Worm (Caenorhabditis elegans): Measurements from ENCODE around the gene C01G6.3.

The C01G6.3 gene

DNA sequence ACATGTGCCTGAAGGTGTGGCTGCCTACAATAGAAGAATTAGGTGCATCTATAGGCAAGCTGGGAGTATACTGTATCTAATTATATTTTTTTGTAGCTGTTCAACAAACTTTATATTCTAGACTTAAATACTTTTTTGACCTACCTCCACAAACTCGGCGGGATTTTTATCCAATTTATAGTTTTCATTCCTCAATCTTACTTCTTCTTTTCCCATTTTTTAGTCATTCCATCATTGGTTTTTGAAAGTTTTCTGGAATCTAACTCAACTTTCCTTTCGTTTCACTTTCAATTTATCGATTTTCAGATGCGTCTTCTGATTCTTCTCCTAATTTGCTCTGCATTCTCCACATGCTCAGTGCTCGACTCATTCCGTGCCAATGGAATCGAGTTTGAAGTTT, at the start of gene C01G6.3:
Gene C01G6.3, plus strand, starts transcription at position 301 of the 400 bp plus-strand sequence.
- TF ChIP-seq unc-62 (GFP tag; optimal IDR thresholded peaks at IDR 0.05) = no peak

DNA sequence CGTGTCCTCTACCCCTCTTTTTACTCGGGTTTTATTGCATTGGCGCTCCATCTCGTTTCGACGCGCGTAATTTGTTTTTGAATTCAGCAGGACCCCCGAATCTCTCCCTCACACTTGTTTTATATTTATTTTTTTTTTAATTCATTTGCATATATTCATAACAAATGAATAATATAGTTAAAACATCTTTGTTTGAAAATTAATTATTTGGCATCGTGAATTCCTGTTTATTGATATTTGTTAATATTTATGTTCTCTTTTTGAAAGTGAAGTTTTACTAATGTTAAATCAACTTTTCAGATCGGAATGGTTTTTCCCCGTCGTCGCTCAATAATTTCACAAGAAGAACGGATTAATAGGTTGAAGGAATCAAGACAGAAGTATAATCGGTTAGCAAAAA, 46.7 kb upstream of the C01G6.3 start, which contains the start of gene ZK1067.3:
Gene ZK1067.3, plus strand, starts transcription at position 301 of the 400 bp plus-strand sequence.
- no peak for TF ChIP-seq unc-62 (GFP tag; optimal IDR thresholded peaks at IDR 0.05)

DNA sequence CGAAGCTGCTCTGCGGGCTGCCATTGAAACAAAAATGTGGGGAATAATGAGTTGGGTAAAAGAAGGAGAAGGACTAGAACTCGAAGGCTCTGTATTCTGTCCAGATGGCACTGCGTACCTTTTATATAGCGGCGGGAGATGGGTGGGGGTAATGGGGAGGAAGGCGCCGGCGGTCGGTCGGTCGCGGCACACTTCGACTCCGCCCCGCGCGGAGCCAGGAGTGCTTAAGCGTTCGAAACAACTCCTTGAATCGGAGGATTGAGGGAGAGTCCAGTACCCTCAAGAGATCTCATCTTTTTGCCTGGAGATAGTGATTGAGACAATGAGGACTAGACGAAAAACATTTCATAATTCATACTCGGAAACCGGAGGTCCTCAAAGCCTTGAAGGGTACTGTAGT, 42.6 kb upstream of the C01G6.3 start, which contains the start of gene abu-14:
Gene abu-14, minus strand, starts transcription at position 81 of the 400 bp plus-strand sequence.
- TF ChIP-seq unc-62 (GFP tag; optimal IDR thresholded peaks at IDR 0.05) = no peak

DNA sequence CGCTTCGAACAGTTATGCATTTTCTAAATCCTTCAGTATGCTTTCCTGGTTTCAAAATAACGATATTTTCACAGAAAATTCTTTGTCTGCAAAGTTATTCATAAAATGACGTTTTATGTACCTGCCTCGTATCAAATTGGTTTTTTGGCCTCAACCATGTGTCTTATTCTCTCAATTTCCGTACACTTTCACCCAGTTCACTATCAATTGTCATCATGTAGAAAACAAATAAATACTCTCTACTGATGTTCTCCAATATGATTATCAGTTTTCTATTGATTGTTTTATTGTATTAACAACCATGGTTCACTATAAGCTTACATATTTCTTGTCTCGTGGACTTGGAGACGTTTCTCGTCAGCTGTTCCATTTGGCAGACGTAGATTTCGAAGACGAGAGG, 38.4 kb upstream of the C01G6.3 start, which contains the start of gene gst-13:
Gene gst-13, plus strand, starts transcription at position 218 of the 400 bp plus-strand sequence.
- no peak for TF ChIP-seq unc-62 (GFP tag; optimal IDR thresholded peaks at IDR 0.05)

DNA sequence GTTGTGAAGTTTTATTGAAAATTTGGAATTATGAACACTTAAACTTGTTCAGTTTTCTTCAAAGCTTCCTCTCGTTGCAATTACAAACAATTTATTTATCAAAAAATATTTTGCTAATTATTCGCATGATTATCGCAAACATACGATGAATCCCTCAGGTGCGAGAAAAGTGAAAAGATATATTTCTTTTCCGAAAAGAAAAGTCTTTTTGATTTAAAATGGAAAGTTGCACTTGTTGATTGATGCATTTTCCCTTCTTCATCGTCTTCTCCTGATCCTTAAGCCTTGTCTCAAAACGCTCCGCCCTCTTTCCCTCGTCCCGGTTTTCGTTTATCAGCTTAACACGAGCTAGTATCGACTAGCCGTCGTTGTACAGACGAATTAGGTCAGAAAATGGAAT, 37.2 kb upstream of the C01G6.3 start:
- no peak for TF ChIP-seq unc-62 (GFP tag; optimal IDR thresholded peaks at IDR 0.05)

DNA sequence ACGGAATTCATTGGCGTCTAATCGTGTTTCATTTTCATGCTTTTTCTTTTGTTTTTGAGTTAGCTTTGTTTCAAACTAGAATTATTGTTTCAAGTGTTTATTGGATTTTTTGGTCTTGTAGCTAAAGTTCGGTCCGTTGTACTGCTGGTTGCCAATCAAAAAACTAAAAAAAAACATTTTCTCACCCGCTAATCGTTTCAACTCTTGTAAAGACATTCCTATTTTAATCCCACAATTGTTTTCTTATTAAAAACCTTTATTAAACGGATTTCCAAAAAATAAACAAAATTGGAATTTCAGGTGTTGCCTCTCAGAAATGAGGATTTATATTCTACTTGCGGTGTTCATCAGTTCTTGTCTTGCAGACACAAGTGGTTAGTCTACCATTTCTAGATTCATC, 36.8 kb upstream of the C01G6.3 start, which contains the start of gene T26C5.2:
Gene T26C5.2, plus strand, starts transcription at position 301 of the 400 bp plus-strand sequence.
- TF ChIP-seq unc-62 (GFP tag; optimal IDR thresholded peaks at IDR 0.05) = no peak

DNA sequence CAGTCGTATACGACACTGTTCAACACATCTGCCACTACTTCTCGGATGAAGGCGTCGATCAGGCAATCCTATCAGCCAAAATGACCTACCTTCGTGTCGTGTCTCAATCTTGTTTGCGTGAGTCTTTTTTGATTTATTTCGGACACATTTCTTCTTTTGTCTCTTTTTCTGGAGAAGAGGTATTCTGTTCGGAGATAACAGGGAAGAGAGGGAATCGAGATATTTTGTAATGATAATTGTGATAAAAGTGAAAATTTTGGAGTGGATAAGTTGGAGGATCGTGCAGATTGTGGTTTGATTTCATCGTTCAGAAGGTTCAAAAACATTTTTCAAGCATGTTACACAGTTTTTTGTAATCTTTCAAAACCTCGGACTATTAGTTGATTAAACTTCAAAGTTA, 35.9 kb upstream of the C01G6.3 start:
- no peak for TF ChIP-seq unc-62 (GFP tag; optimal IDR thresholded peaks at IDR 0.05)

DNA sequence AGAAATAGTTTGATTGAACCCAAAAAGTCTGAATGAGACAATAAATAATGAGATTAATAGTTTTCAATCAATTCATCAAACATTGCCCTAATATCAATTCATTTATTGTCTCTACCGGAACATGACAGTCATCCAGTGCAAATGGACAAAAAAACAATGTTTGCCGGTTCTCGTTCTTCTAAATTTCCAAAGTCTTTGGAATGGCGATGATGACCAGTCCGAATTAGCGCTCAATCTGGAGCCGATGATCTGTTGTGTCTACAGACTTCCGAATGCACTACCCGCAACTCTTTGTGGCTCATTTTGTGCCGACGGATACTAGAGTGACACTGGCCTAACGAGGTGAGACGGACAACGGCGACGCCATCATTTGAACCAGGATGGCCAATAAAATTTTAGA, 33.4 kb upstream of the C01G6.3 start, which contains the start of gene T26C5.3:
Gene T26C5.3, plus strand, starts transcription at position 301 of the 400 bp plus-strand sequence.
- no peak for TF ChIP-seq unc-62 (GFP tag; optimal IDR thresholded peaks at IDR 0.05)

DNA sequence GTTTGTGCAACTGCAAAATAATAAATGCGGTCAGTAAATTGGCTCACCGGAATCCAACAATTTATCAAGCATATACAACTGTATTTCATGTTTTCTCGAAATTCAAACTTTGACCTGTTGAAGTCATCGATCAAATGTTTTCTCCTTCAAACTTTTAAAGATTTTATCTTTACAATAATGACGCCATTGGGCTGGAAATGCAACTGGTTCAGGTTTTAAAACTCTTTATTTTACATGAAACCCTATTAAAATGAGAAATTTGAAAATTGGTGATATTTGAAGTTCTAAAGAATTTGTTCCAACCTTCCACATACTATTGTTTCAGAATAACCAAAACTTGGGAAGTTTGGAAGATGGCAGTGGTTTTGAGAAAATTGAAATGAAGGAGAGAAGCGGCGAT, 32.7 kb upstream of the C01G6.3 start:
- TF ChIP-seq unc-62 (GFP tag; optimal IDR thresholded peaks at IDR 0.05) = no peak

DNA sequence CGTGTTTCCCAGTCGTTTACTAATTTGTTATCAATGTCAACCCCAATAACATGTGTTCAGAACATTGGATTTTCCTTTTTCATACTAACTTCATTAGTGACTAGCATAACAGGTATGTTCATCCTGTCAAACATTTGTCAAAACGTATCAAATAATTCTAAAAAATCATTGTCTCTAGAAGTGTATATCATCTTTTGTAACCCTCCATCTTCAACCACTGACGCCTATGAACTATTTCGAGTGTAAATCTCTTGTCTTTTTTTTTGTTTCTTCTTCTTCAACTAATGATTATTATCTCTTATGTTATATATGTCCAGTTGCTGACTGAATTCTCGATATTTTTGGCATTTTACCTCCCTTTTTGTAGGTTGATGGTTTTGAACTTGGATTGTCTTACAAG, 32.0 kb upstream of the C01G6.3 start:
- TF ChIP-seq unc-62 (GFP tag; optimal IDR thresholded peaks at IDR 0.05) = no peak

DNA sequence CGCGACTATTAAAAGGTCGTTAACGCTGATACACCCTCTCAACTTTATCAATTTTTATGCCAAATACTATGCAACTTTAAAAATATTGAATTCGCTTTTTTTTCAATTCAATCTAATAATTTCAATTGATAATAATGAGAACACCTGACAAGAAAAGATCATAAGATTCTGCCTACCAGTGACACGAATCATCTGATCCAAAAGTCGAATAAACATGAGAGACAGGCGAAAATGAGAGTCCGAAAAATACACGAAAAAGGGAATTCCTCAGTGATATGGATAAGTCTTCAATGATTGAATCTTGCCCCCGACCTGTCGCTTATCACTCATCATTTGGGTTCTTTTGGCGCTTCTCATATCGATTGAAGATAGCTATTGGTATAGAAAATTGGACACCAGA, 28.1 kb upstream of the C01G6.3 start:
- TF ChIP-seq unc-62 (GFP tag; optimal IDR thresholded peaks at IDR 0.05) = no peak

DNA sequence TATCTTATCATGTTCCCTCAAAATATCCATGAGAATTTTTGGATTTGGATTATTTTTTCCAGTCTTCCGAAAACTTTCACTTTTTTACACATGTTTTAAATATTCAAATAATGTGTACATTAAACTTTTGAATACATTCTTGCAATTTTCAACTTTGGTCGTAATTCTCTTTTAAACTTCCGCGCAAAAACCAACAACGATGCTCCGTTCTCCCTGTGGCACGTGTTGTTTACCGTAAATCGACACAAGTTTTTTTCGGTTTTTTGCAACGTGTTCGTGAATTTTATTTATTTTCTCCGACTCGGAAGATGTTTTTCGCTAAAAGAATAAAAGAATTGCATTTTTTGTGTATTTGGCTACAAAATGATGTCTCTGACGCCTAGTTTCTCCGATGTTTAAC, 26.9 kb upstream of the C01G6.3 start:
- TF ChIP-seq unc-62 (GFP tag; optimal IDR thresholded peaks at IDR 0.05) = no peak

DNA sequence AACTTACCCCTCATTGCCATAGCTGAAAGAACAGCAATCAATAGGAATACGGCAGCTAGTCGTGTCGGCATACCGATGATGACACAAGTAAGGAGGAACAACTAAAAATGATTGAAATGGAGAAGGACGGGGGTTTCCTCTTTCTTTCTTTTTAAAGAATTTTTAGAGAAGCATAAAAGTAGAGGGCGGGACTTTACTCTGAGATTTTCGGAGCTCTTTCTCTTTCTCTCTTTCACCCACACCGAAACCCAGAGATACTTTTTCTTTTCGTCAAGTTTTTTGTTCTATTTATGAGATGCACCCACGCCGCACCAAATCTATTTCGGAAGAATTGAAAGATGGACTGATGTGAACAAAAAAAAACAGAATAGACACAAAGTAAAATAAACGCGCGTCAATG, 23.0 kb upstream of the C01G6.3 start, which contains the start of gene T26C5.5:
Gene T26C5.5, minus strand, starts transcription at position 101 of the 400 bp plus-strand sequence.
- TF ChIP-seq unc-62 (GFP tag; optimal IDR thresholded peaks at IDR 0.05) = no peak

DNA sequence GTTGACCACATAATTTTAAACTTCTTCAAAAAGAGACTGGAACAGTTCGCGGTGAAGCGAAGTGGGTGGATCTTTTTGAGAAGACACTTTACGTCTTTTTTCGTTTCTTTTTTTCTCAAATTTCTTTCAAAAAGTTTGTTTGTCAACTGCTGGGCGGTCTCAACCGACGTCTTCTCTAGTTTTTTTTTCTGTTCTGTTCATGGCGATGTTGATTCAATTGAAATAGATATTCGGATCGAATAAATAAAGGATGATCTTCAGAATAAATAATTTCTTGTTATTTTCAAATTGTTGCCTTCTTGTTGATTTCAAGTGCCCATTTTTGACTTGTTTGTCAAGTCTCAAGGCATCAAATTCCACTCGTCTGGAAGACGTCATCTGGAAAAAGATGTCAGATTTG, 19.3 kb upstream of the C01G6.3 start, which contains the start of gene T26C5.4:
Gene T26C5.4, minus strand, starts transcription at position 101 of the 400 bp plus-strand sequence.
- no peak for TF ChIP-seq unc-62 (GFP tag; optimal IDR thresholded peaks at IDR 0.05)

DNA sequence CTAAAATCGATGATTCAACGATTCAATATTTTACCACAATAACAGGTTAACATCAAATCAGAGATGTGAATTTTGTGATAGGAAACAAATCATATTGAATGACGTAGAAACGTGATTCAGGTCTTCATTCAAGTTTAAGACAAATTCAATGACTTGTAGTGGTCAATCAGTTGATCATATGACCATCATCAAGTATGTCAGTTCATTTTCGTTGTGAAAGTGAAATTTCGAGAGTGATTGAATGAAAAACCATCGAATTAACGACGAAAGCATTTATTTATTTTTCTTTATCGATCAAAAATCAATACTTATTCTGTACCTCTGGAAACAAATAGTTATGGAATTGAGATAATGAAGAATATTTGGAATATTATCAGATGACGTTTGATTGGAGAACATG, 18.2 kb upstream of the C01G6.3 start:
- TF ChIP-seq unc-62 (GFP tag; optimal IDR thresholded peaks at IDR 0.05) = no peak

DNA sequence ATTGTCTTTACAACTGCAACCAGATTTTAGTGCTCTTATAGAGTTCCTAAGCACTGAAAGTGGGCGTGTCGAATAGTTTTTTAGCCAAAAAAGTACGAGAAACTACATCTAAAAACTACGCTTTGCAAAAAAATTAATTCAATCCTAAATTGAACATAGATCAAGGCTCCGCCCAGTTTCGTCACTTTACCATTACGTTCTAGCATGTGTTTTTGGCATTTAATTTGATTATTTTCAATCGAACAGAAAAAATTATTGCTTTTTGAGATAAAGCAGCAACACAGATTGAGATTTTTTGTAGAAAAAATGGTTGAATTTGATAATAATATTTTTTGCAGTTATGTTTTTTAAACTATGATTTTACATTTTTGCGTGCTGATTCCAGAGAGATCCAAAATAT, 15.5 kb upstream of the C01G6.3 start, which contains the start of gene nlp-82:
Gene nlp-82, minus strand, starts transcription at position 101 of the 400 bp plus-strand sequence.
- TF ChIP-seq unc-62 (GFP tag; optimal IDR thresholded peaks at IDR 0.05) = no peak

DNA sequence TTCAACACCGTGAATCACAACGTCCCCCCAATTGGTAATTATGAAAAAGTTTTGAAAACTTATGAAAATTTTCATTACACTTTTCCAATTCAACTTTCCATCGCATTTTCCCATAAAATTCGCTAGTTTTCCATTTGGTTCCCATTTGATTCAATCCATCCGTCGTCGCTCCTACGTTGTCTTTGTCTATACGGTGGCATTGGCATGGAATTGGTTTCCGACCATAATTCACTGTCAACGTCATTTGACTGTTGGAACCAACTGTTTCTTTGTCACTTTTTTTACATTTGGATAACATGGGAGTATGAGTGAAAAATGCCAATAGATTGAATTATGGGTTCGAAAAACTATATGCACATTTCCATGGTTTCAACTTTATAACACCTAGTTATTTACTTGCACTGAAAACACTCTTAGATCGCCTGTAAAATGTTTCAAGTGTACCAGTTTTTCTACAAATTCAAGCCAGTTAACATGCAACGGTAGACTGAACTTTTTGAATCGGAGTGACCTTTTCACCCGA, 11.6 kb upstream of the C01G6.3 start:
- no peak for TF ChIP-seq unc-62 (GFP tag; optimal IDR thresholded peaks at IDR 0.05)

DNA sequence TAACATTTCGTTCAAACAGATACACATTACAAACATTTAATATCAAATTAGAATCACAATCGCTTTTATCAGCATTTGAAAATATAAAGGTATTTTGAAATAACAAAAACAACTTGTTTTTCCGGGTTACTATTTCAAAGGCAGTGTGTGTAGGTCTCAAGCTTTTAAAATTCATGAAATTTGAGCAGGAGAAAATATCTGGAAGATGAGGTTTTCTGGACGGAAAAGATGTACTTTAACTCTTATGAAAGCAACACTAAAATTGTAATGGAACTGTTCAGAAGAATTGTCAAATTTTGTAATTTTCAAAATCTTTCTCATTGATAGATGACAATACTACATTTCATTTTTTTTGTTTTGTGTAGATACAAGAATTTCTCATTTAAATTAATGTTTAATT, 11.1 kb upstream of the C01G6.3 start:
- TF ChIP-seq unc-62 (GFP tag; optimal IDR thresholded peaks at IDR 0.05) = no peak
